Fruit fly (Drosophila melanogaster) S2 (cell line): ENCODE measurements around the gene hoip.
A peak's percentile ranks its signal among the peaks of the same experiment; 100 is the strongest.

Experiments used
- CG8478 ChIP-seq: fragments of >200 bp; optimal IDR thresholded peaks from 2 replicates; lab custom pipeline; 2018
- CTCF ChIP-seq, 2 experiments: fragments of >200 bp; optimal IDR thresholded peaks; 2 replicates each; lab custom pipeline; 2018

hoip gene

dm6 chr2L:9691230-9691629 is 8.4 kb upstream of the hoip start:
- no peak for TF ChIP-seq CG8478 (lab: Kevin White, UChicago)
- TF ChIP-seq CTCF (optimal IDR thresholded peaks at IDR 0.05; lab: Kevin White, UChicago): no peak

dm6 chr2L:9692364-9693348 is 6.9 kb upstream of the hoip start:
- TF ChIP-seq CTCF (optimal IDR thresholded peaks at IDR 0.05; lab: Kevin White, UChicago) (no peak), CG8478 (lab: Kevin White, UChicago) (no peak)

- TF ChIP-seq CTCF (optimal IDR thresholded peaks at IDR 0.05; lab: Kevin White, UChicago) (no peak), CG8478 (lab: Kevin White, UChicago) (no peak)
Observed at dm6 chr2L:9693924-9694610, 5.5 kb upstream of the hoip start.

dm6 chr2L:9695723-9696122 is 3.9 kb upstream of the hoip start:
- TF ChIP-seq CTCF (optimal IDR thresholded peaks at IDR 0.05; lab: Kevin White, UChicago) (no peak), CG8478 (lab: Kevin White, UChicago) (no peak)

dm6 chr2L:9697561-9697960 is 2.0 kb upstream of the hoip start:
- TF ChIP-seq CTCF (optimal IDR thresholded peaks at IDR 0.05; lab: Kevin White, UChicago) (no peak), CG8478 (lab: Kevin White, UChicago) (no peak)

dm6 chr2L:9698092-9698922 is 1.3 kb upstream of the hoip start:
- TF ChIP-seq CTCF (optimal IDR thresholded peaks at IDR 0.05; lab: Kevin White, UChicago): no peak
- TF ChIP-seq CG8478 (lab: Kevin White, UChicago): peak; percentile 3

- TF ChIP-seq CTCF (optimal IDR thresholded peaks at IDR 0.05; lab: Kevin White, UChicago): peak in 1 of 2 experiments; percentile 17
- no peak for TF ChIP-seq CG8478 (lab: Kevin White, UChicago)
Observed at dm6 chr2L:9698923-9699493, 583 bp upstream of the hoip start, which contains the start of gene Pka-C1. Gene Pka-C1 (minus strand): TSS chr2L:9699297.

- no peak for TF ChIP-seq CTCF (optimal IDR thresholded peaks at IDR 0.05; lab: Kevin White, UChicago)
- TF ChIP-seq CG8478 (lab: Kevin White, UChicago): no peak
Observed at dm6 chr2L:9700454-9700853, 863 bp downstream of the hoip start, which contains the start of gene pelo. Gene pelo (plus strand): TSS chr2L:9700810.

DNA sequence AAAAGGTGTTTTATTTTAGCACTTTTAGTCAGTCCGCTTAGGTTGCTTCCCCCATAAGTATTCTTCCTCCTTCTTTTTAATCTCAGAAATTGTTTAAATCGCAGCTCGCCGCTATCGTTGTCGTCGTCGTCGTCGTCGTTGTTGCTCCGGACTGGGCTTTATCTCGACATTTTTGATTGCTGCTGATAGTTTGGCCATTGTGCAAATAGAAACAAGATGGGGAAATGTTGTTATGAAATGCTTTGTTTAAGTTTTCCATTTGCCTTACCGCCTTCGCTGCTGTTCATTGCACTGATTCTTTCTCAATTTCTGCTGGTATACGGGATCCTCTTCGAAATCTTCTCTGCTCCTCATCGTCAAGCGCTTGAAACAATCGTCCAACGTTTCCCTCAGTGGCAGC is 3.4 kb downstream of the hoip start:
- no peak for TF ChIP-seq CG8478 (lab: Kevin White, UChicago)
- TF ChIP-seq CTCF (optimal IDR thresholded peaks at IDR 0.05; lab: Kevin White, UChicago): no peak

dm6 chr2L:9704343-9704742 is 4.8 kb downstream of the hoip start:
- TF ChIP-seq CG8478 (lab: Kevin White, UChicago) (no peak), CTCF (optimal IDR thresholded peaks at IDR 0.05; lab: Kevin White, UChicago) (no peak)

dm6 chr2L:9705291-9705690 is 5.7 kb downstream of the hoip start:
- TF ChIP-seq CTCF (optimal IDR thresholded peaks at IDR 0.05; lab: Kevin White, UChicago): no peak
- no peak for TF ChIP-seq CG8478 (lab: Kevin White, UChicago)

dm6 chr2L:9705872-9706317 is 6.3 kb downstream of the hoip start, which contains the start of gene CG31710:
Gene CG31710 (minus strand): TSS chr2L:9705954.
- TF ChIP-seq CG8478 (lab: Kevin White, UChicago): no peak
- no peak for TF ChIP-seq CTCF (optimal IDR thresholded peaks at IDR 0.05; lab: Kevin White, UChicago)

DNA sequence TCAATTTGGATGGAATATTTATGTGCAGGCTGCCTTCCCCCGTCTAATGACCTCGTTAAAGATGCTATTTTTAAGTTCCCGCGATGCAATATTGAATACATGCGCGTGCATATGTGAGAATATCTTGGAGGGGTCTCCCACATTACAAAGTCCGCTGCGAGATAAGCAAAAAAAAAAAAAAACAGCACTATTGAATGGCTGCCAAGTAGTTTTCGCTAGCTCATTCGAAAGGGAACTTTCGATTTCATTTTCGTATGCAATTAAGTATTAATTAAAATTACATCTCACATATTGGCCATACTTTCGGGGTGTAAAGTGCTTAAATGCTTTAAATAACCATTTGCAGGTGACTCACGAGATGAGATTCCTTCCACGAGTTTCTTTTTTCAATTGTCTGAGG is 7.5 kb downstream of the hoip start:
- TF ChIP-seq CG8478 (lab: Kevin White, UChicago) (no peak), CTCF (optimal IDR thresholded peaks at IDR 0.05; lab: Kevin White, UChicago) (no peak)
